Fruit fly (Drosophila melanogaster) whole organism, embryonic: Measurements from ENCODE around the gene Tet.

ENCODE experiments used
- Bdp1 ChIP-seq: fragments of 200-800 bp; sonication (Bioruptor generic); optimal IDR thresholded peaks from 3 replicates; lab custom pipeline; 2016; ENCODE audit warnings: missing biosample characterization, missing genetic modification characterization
- CG10959 ChIP-seq: fragments of 200-800 bp; sonication (Bioruptor generic); IDR thresholded peaks from 2 replicates; pipeline ENCODE4 v1.3.6; 2022; ENCODE audit warnings: missing biosample characterization, missing genetic modification characterization
- CG11456 ChIP-seq: fragments of 200-800 bp; sonication (Bioruptor generic); IDR thresholded peaks from 3 replicates; pipeline ENCODE4 v1.3.6; 2022; ENCODE audit warnings: missing biosample characterization, missing genetic modification characterization
- CG13296 ChIP-seq: fragments of 200-800 bp; sonication (Bioruptor generic); optimal IDR thresholded peaks from 3 replicates; lab custom pipeline; 2018; ENCODE audit warnings: missing biosample characterization, mild to moderate bottlenecking, missing genetic modification characterization
- CG1529 ChIP-seq: fragments of 200-800 bp; sonication (Bioruptor generic); optimal IDR thresholded peaks from 3 replicates; lab custom pipeline; 2018; ENCODE audit warnings: missing biosample characterization, missing genetic modification characterization
- CG15696 ChIP-seq: fragments of 200-800 bp; sonication (Bioruptor generic); optimal IDR thresholded peaks from 2 replicates; lab custom pipeline; 2019; ENCODE audit warnings: missing biosample characterization, mild to moderate bottlenecking, missing genetic modification characterization, moderate library complexity
- CG1602 ChIP-seq: fragments of 200-800 bp; sonication (Bioruptor generic); optimal IDR thresholded peaks from 3 replicates; lab custom pipeline; 2016; ENCODE audit warnings: missing biosample characterization, missing genetic modification characterization
- CG17328 ChIP-seq: fragments of 200-800 bp; sonication (Bioruptor generic); IDR thresholded peaks from 2 replicates; pipeline ENCODE4 v1.3.6; 2022; ENCODE audit warnings: missing biosample characterization, missing genetic modification characterization
- CG17361 ChIP-seq: fragments of 200-800 bp; sonication (Bioruptor generic); IDR thresholded peaks from 3 replicates; pipeline ENCODE4 v1.3.6; 2022; ENCODE audit warnings: missing biosample characterization, missing genetic modification characterization
- CG18764 ChIP-seq: fragments of 200-800 bp; sonication (Bioruptor generic); optimal IDR thresholded peaks from 3 replicates; lab custom pipeline; 2016; ENCODE audit warnings: missing biosample characterization, missing genetic modification characterization
- CG2116 ChIP-seq: fragments of 200-800 bp; sonication (Bioruptor generic); optimal IDR thresholded peaks from 3 replicates; lab custom pipeline; 2018; ENCODE audit warnings: missing biosample characterization, mild to moderate bottlenecking, missing genetic modification characterization
- CG2712 ChIP-seq: fragments of 200-800 bp; optimal IDR thresholded peaks from 3 replicates; lab custom pipeline; 2019; ENCODE audit warnings: missing biosample characterization, mild to moderate bottlenecking, missing genetic modification characterization, moderate library complexity
- CG2875 ChIP-seq: fragments of 200-800 bp; sonication (Bioruptor generic); optimal IDR thresholded peaks from 2 replicates; lab custom pipeline; 2017; ENCODE audit warnings: missing biosample characterization, mild to moderate bottlenecking, missing genetic modification characterization, missing genetic modification reagents
- CG34224 ChIP-seq: fragments of 200-800 bp; sonication (Bioruptor generic); IDR thresholded peaks from 3 replicates; pipeline ENCODE4 v1.3.6; 2022; ENCODE audit warnings: missing biosample characterization, missing genetic modification characterization; ENCODE audit not compliant: partially characterized antibody
- CG34422 ChIP-seq: fragments of 200-800 bp; sonication (Bioruptor generic); IDR thresholded peaks from 3 replicates; pipeline ENCODE4 v1.3.6; 2022; ENCODE audit warnings: missing biosample characterization, missing genetic modification characterization
- CG5245 ChIP-seq: fragments of 200-800 bp; sonication (Bioruptor generic); optimal IDR thresholded peaks from 3 replicates; lab custom pipeline; 2016; ENCODE audit warnings: missing biosample characterization, missing genetic modification characterization
- CG6175 ChIP-seq: fragments of 200-800 bp; sonication (Bioruptor generic); IDR thresholded peaks from 3 replicates; pipeline ENCODE4 v1.3.6; 2022; ENCODE audit warnings: missing biosample characterization, missing genetic modification characterization
- CG6683 ChIP-seq: fragments of 200-800 bp; sonication (Bioruptor generic); optimal IDR thresholded peaks from 2 replicates; lab custom pipeline; 2017; ENCODE audit warnings: missing biosample characterization, mild to moderate bottlenecking, missing genetic modification characterization, missing genetic modification reagents
- CG6689 ChIP-seq: fragments of 200-800 bp; sonication (Bioruptor generic); IDR thresholded peaks from 2 replicates; pipeline ENCODE4 v1.3.6; 2022; ENCODE audit warnings: missing biosample characterization, missing genetic modification characterization
- D19A ChIP-seq: fragments of 200-800 bp; optimal IDR thresholded peaks from 3 replicates; lab custom pipeline; 2019; ENCODE audit warnings: missing biosample characterization, mild to moderate bottlenecking, missing genetic modification characterization, moderate library complexity
- Dad ChIP-seq: fragments of 200-800 bp; sonication (Bioruptor generic); optimal IDR thresholded peaks from 3 replicates; lab custom pipeline; 2016; ENCODE audit warnings: missing biosample characterization, missing genetic modification characterization
- Dbx ChIP-seq: fragments of 200-800 bp; sonication (Bioruptor generic); IDR thresholded peaks from 3 replicates; pipeline ENCODE4 v1.3.6; 2022; ENCODE audit warnings: missing biosample characterization, missing genetic modification characterization
- Dip2 ChIP-seq: fragments of 200-800 bp; sonication (Bioruptor generic); IDR thresholded peaks from 2 replicates; pipeline ENCODE4 v1.3.6; 2022; ENCODE audit warnings: missing biosample characterization, missing genetic modification characterization
- Dp ChIP-seq: fragments of 200-800 bp; sonication (Bioruptor generic); optimal IDR thresholded peaks from 2 replicates; lab custom pipeline; 2018; ENCODE audit warnings: missing biosample characterization, mild to moderate bottlenecking, missing genetic modification characterization, moderate library complexity
- Ets65A ChIP-seq: fragments of 200-800 bp; sonication (Bioruptor generic); peaks from one replicate; lab custom pipeline; 2016; ENCODE audit warnings: missing biosample characterization, missing genetic modification characterization
- GATAe ChIP-seq: fragments of 200-800 bp; sonication (Bioruptor generic); conservative IDR thresholded peaks from 2 replicates; pipeline ENCODE4 v1.3.6; 2022; ENCODE audit warnings: missing biosample characterization, missing genetic modification characterization
- HLHmδ ChIP-seq: fragments of 200-800 bp; sonication (Bioruptor generic); optimal IDR thresholded peaks from 2 replicates; lab custom pipeline; 2018; ENCODE audit warnings: missing biosample characterization, mild to moderate bottlenecking, missing genetic modification characterization, moderate library complexity
- HmgZ ChIP-seq: fragments of 200-800 bp; sonication (Bioruptor generic); optimal IDR thresholded peaks from 2 replicates; lab custom pipeline; 2018; ENCODE audit warnings: missing biosample characterization, mild to moderate bottlenecking, missing genetic modification characterization
- MESR4 ChIP-seq: fragments of 200-800 bp; sonication (Bioruptor generic); optimal IDR thresholded peaks from 2 replicates; lab custom pipeline; 2018; ENCODE audit warnings: missing biosample characterization, mild to moderate bottlenecking, missing genetic modification characterization, moderate library complexity
- Mad ChIP-seq: fragments of 200-800 bp; sonication (Bioruptor generic); optimal IDR thresholded peaks from 2 replicates; lab custom pipeline; 2016; ENCODE audit warnings: missing biosample characterization, missing genetic modification characterization
- Mrtf ChIP-seq: fragments of 200-800 bp; sonication (Bioruptor generic); IDR thresholded peaks from 3 replicates; pipeline ENCODE4 v1.3.6; 2022; ENCODE audit warnings: missing biosample characterization, missing genetic modification characterization
- Six4 ChIP-seq: fragments of 200-800 bp; sonication (Bioruptor generic); optimal IDR thresholded peaks from 2 replicates; lab custom pipeline; 2016; ENCODE audit warnings: missing biosample characterization, missing genetic modification characterization
- TFAM ChIP-seq: fragments of 200-800 bp; sonication (Bioruptor generic); optimal IDR thresholded peaks from 2 replicates; lab custom pipeline; 2017; ENCODE audit warnings: missing biosample characterization, missing genetic modification characterization, inconsistent platforms
- Xbp1 ChIP-seq: fragments of 200-800 bp; sonication (Bioruptor generic); optimal IDR thresholded peaks from 3 replicates; lab custom pipeline; 2016; ENCODE audit warnings: missing biosample characterization, mild to moderate bottlenecking, missing genetic modification characterization
- ac ChIP-seq: fragments of 200-800 bp; sonication (Bioruptor generic); optimal IDR thresholded peaks from 3 replicates; lab custom pipeline; 2017; ENCODE audit warnings: missing biosample characterization, mild to moderate bottlenecking, missing genetic modification characterization
- ara ChIP-seq: fragments of 200-800 bp; sonication (Bioruptor generic); IDR thresholded peaks from 2 replicates; pipeline ENCODE4 v1.3.6; 2022; ENCODE audit warnings: missing biosample characterization, missing genetic modification characterization
- chm ChIP-seq: fragments of 200-800 bp; sonication (Bioruptor generic); IDR thresholded peaks from 2 replicates; pipeline ENCODE4 v1.3.6; 2022; ENCODE audit warnings: missing biosample characterization, missing genetic modification characterization
- chn ChIP-seq: fragments of 200-800 bp; sonication (Bioruptor generic); optimal IDR thresholded peaks from 2 replicates; lab custom pipeline; 2016; ENCODE audit warnings: missing biosample characterization, missing genetic modification characterization
- crp ChIP-seq, 2 experiments: fragments of 200-800 bp; sonication (Bioruptor generic); optimal IDR thresholded peaks; 2 replicates in 1 of 2; 3 replicates in 1 of 2; lab custom pipeline; 2017; ENCODE audit warnings: missing biosample characterization in 2 of 2, missing genetic modification characterization in 2 of 2, mild to moderate bottlenecking in 1 of 2, moderate library complexity in 1 of 2
- danr ChIP-seq: fragments of 200-800 bp; sonication (Bioruptor generic); IDR thresholded peaks from 2 replicates; pipeline ENCODE4 v1.3.6; 2022; ENCODE audit warnings: missing biosample characterization, missing genetic modification characterization
- fd64A ChIP-seq: fragments of 200-800 bp; sonication (Bioruptor generic); optimal IDR thresholded peaks from 3 replicates; lab custom pipeline; 2018; ENCODE audit warnings: missing biosample characterization, mild to moderate bottlenecking, missing genetic modification characterization
- fd96Cb ChIP-seq: fragments of 200-800 bp; sonication (Bioruptor generic); optimal IDR thresholded peaks from 2 replicates; lab custom pipeline; 2018; ENCODE audit warnings: missing biosample characterization, mild to moderate bottlenecking, missing genetic modification characterization, moderate library complexity
- gce ChIP-seq: fragments of 200-800 bp; sonication (Bioruptor generic); IDR thresholded peaks from 3 replicates; pipeline ENCODE4 v1.3.6; 2022; ENCODE audit warnings: missing biosample characterization, missing genetic modification characterization
- gsb-n ChIP-seq: fragments of 200-800 bp; sonication (Bioruptor generic); optimal IDR thresholded peaks from 3 replicates; lab custom pipeline; 2018; ENCODE audit warnings: missing biosample characterization, mild to moderate bottlenecking, missing genetic modification characterization
- h ChIP-seq: fragments of >200 bp; optimal IDR thresholded peaks from 2 replicates; lab custom pipeline; 2017
- ham ChIP-seq: fragments of 200-800 bp; sonication (Bioruptor generic); IDR thresholded peaks from 2 replicates; pipeline ENCODE4 v1.3.6; 2022; ENCODE audit warnings: missing biosample characterization, missing genetic modification characterization
- mirr ChIP-seq: fragments of 200-800 bp; sonication (Bioruptor generic); optimal IDR thresholded peaks from 3 replicates; lab custom pipeline; 2018; ENCODE audit warnings: missing biosample characterization, mild to moderate bottlenecking, missing genetic modification characterization
- odd ChIP-seq: fragments of 200-800 bp; sonication (Bioruptor generic); optimal IDR thresholded peaks from 2 replicates; lab custom pipeline; 2017; ENCODE audit warnings: missing biosample characterization, mild to moderate bottlenecking, missing genetic modification characterization
- phol ChIP-seq: fragments of 200-800 bp; sonication (Bioruptor generic); optimal IDR thresholded peaks from 3 replicates; lab custom pipeline; 2018; ENCODE audit warnings: missing biosample characterization, mild to moderate bottlenecking, missing genetic modification characterization, moderate library complexity
- slou ChIP-seq: fragments of 200-800 bp; sonication (Bioruptor generic); optimal IDR thresholded peaks from 3 replicates; lab custom pipeline; 2016; ENCODE audit warnings: missing biosample characterization, missing genetic modification characterization
- tap ChIP-seq: fragments of 200-800 bp; optimal IDR thresholded peaks from 3 replicates; lab custom pipeline; 2019; ENCODE audit warnings: missing biosample characterization, mild to moderate bottlenecking, missing genetic modification characterization, moderate library complexity
- tgo ChIP-seq: fragments of 200-800 bp; sonication (Bioruptor generic); IDR thresholded peaks from 3 replicates; pipeline ENCODE4 v1.3.6; 2022; ENCODE audit warnings: missing biosample characterization, missing genetic modification characterization

Tet gene

dm6 chr3L:2781991-2782677 is 96.8 kb downstream of the Tet start, which contains the start of gene Pgant6 (continued):
- TF ChIP-seq tap (tag; lab: Kevin White, UChicago) (no peak), Six4 (GFP tag; lab: Kevin White, UChicago) (no peak), Xbp1 (GFP tag; lab: Kevin White, UChicago) (peak; percentile 19), CG2712 (peak; percentile 4), odd (GFP tag; lab: Kevin White, UChicago) (no peak), Mrtf (no peak), gce (GFP tag; lab: Robert Waterston, UW) (no peak), Mad (GFP tag; lab: Kevin White, UChicago) (no peak), tgo (no peak), CG6689 (no peak), CG13296 (GFP tag; lab: Kevin White, UChicago) (no peak), CG2875 (GFP tag; lab: Kevin White, UChicago) (no peak), TFAM (GFP tag; lab: Kevin White, UChicago) (no peak), Ets65A (GFP tag; lab: Kevin White, UChicago) (peak; percentile 9), CG10959 (no peak), h (no peak), Dad (GFP tag; lab: Kevin White, UChicago) (no peak), CG5245 (no peak), CG34422 (peak; percentile 66; the same call in 2 of the 3 replicates), Bdp1 (GFP tag; lab: Kevin White, UChicago) (no peak), CG6683 (GFP tag; lab: Kevin White, UChicago) (no peak), MESR4 (GFP tag; lab: Kevin White, UChicago) (peak; percentile 45), gsb-n (tag; lab: Kevin White, UChicago) (no peak), CG1602 (no peak), ac (GFP tag; lab: Kevin White, UChicago) (no peak), ara (GFP tag; lab: Robert Waterston, UW) (no peak), CG1529 (GFP tag; lab: Kevin White, UChicago) (no peak), Dp (GFP tag; lab: Kevin White, UChicago) (peak; percentile 52), CG18764 (no peak), chm (GFP tag; lab: Robert Waterston, UW) (no peak), crp (GFP tag; optimal IDR thresholded peaks at IDR 0.05; lab: Kevin White, UChicago) (peak; percentile 76 to 96), D19A (tag; lab: Kevin White, UChicago) (no peak), CG2116 (GFP tag; lab: Kevin White, UChicago) (no peak), Dip2 (GFP tag; lab: Robert Waterston, UW) (no peak), chn (GFP tag; lab: Kevin White, UChicago) (no peak), phol (tag; lab: Kevin White, UChicago) (peak; percentile 30), HLHmδ (GFP tag; lab: Kevin White, UChicago) (no peak), CG17361 (GFP tag; lab: Robert Waterston, UW) (no peak), GATAe (GFP tag; lab: Robert Waterston, UW) (0 out of 2 replicates have a peak, but pooled peaks have one; percentile 25), CG6175 (GFP tag; lab: Robert Waterston, UW) (no peak), Dbx (no peak), HmgZ (tag; lab: Kevin White, UChicago) (peak; percentile 26), CG15696 (tag; lab: Kevin White, UChicago) (no peak), mirr (GFP tag; lab: Kevin White, UChicago) (peak; percentile 24), danr (GFP tag; lab: Robert Waterston, UW) (no peak), fd96Cb (tag; lab: Kevin White, UChicago) (no peak), CG17328 (GFP tag; lab: Robert Waterston, UW) (no peak), fd64A (GFP tag; lab: Kevin White, UChicago) (no peak), CG34224 (GFP tag; lab: Robert Waterston, UW) (no peak), CG11456 (GFP tag; lab: Robert Waterston, UW) (no peak), slou (GFP tag; lab: Kevin White, UChicago) (no peak), ham (GFP tag; lab: Robert Waterston, UW) (no peak)
